Worm (Caenorhabditis elegans) whole organism, young adult: ENCODE data around the gene col-116.
A peak's percentile ranks its signal among the peaks of the same experiment; 100 is the strongest.
"Not testable (repeated sequence)": the region's sequence is repeated elsewhere in the genome, so short reads cannot be mapped to it uniquely, and the experiment has no call there.

Experiments
- F37B4.10 ChIP-seq: fragments of 200-800 bp; sonication (Bioruptor generic); IDR thresholded peaks from 2 replicates; pipeline ENCODE4 v1.3.6; 2022; ENCODE audit warnings: missing genetic modification characterization, missing compliant biosample characterization
- F57A8.1 ChIP-seq: fragments of 200-800 bp; sonication (Bioruptor generic); optimal IDR thresholded peaks from 2 replicates; lab custom pipeline; 2018; ENCODE audit warnings: mild to moderate bottlenecking, missing genetic modification characterization, moderate library complexity, missing compliant biosample characterization
- F57C9.4 ChIP-seq: sonication (generic microtip); optimal IDR thresholded peaks from 2 replicates; lab custom pipeline; 2017; ENCODE audit warnings: mild to moderate bottlenecking, missing genetic modification characterization, missing compliant biosample characterization
- K11D2.4 ChIP-seq: fragments of 200-800 bp; sonication (Bioruptor generic); IDR thresholded peaks from 2 replicates; pipeline ENCODE4 v1.3.6; 2022; ENCODE audit warnings: missing genetic modification reagents, missing genetic modification characterization, missing compliant biosample characterization
- Y53F4B.3 ChIP-seq: fragments of 200-800 bp; sonication (Bioruptor generic); IDR thresholded peaks from 2 replicates; pipeline ENCODE4 v1.3.6; 2022; ENCODE audit warnings: missing genetic modification reagents, missing genetic modification characterization, missing compliant biosample characterization
- Y56A3A.18 ChIP-seq: fragments of 200-800 bp; sonication (Bioruptor generic); IDR thresholded peaks from 2 replicates; pipeline ENCODE4 v1.3.6; 2022; ENCODE audit warnings: missing genetic modification reagents, missing genetic modification characterization, missing compliant biosample characterization
- Y67H2A.10 ChIP-seq: fragments of 200-800 bp; sonication (Bioruptor generic); conservative IDR thresholded peaks from 2 replicates; pipeline ENCODE4 v1.3.6; 2022; ENCODE audit warnings: missing genetic modification reagents, missing genetic modification characterization, missing compliant biosample characterization
- akir-1 ChIP-seq: fragments of 200-800 bp; sonication (Bioruptor generic); optimal IDR thresholded peaks from 2 replicates; lab custom pipeline; 2018; ENCODE audit warnings: mild to moderate bottlenecking, missing genetic modification characterization, moderate library complexity, missing compliant biosample characterization
- aptf-3 ChIP-seq: fragments of 200-800 bp; sonication (Bioruptor generic); IDR thresholded peaks from 2 replicates; pipeline ENCODE4 v1.3.6; 2022; ENCODE audit warnings: missing genetic modification characterization, missing compliant biosample characterization
- bed-1 ChIP-seq: fragments of 200-800 bp; sonication (Bioruptor generic); IDR thresholded peaks from 2 replicates; pipeline ENCODE4 v1.3.6; 2022; ENCODE audit warnings: missing genetic modification reagents, missing genetic modification characterization, missing compliant biosample characterization
- bed-2 ChIP-seq: fragments of 200-800 bp; sonication (Bioruptor generic); IDR thresholded peaks from 2 replicates; pipeline ENCODE4 v1.3.6; 2022; ENCODE audit warnings: missing genetic modification reagents, missing genetic modification characterization, missing compliant biosample characterization
- ccch-3 ChIP-seq: fragments of 200-800 bp; sonication (Bioruptor generic); optimal IDR thresholded peaks from 2 replicates; lab custom pipeline; 2018; ENCODE audit warnings: mild to moderate bottlenecking, missing genetic modification characterization, missing compliant biosample characterization
- ceh-40 ChIP-seq: fragments of 200-800 bp; sonication (Bioruptor generic); IDR thresholded peaks from 2 replicates; pipeline ENCODE4 v1.3.6; 2022; ENCODE audit warnings: missing genetic modification characterization, missing compliant biosample characterization
- die-1 ChIP-seq: sonication (generic microtip); optimal IDR thresholded peaks from 2 replicates; lab custom pipeline; 2016; ENCODE audit warnings: missing genotype, mild to moderate bottlenecking, missing genetic modification characterization, missing compliant biosample characterization
- dpff-1 ChIP-seq: sonication (generic microtip); optimal IDR thresholded peaks from 2 replicates; lab custom pipeline; 2017; ENCODE audit warnings: mild to moderate bottlenecking, missing genetic modification characterization, missing compliant biosample characterization
- him-1 ChIP-seq: sonication (generic microtip); optimal IDR thresholded peaks from 2 replicates; lab custom pipeline; 2016; ENCODE audit warnings: missing genotype, missing genetic modification reagents, missing genetic modification characterization, missing compliant biosample characterization
- hlh-26 ChIP-seq: fragments of 200-800 bp; sonication (Bioruptor generic); conservative IDR thresholded peaks from 2 replicates; pipeline ENCODE4 v1.3.6; 2022; ENCODE audit warnings: missing genetic modification reagents, missing genetic modification characterization, missing compliant biosample characterization
- hmg-1.2 ChIP-seq: fragments of 200-800 bp; sonication (Bioruptor generic); IDR thresholded peaks from 2 replicates; pipeline ENCODE4 v1.3.6; 2022; ENCODE audit warnings: missing genetic modification reagents, missing genetic modification characterization, missing compliant biosample characterization
- lin-26 ChIP-seq: fragments of 200-800 bp; sonication (Bioruptor generic); IDR thresholded peaks from 2 replicates; pipeline ENCODE4 v1.3.6; 2022; ENCODE audit warnings: missing genetic modification reagents, missing genetic modification characterization, missing compliant biosample characterization
- lir-1 ChIP-seq: fragments of 200-800 bp; sonication (Bioruptor generic); conservative IDR thresholded peaks from 2 replicates; pipeline ENCODE4 v1.3.6; 2022; ENCODE audit warnings: missing genetic modification reagents, missing genetic modification characterization, missing compliant biosample characterization
- mxl-1 ChIP-seq: sonication (generic microtip); optimal IDR thresholded peaks from 2 replicates; lab custom pipeline; 2016; ENCODE audit warnings: missing genetic modification characterization, missing compliant biosample characterization
- nhr-90 ChIP-seq: sonication (generic microtip); optimal IDR thresholded peaks from 2 replicates; lab custom pipeline; 2016; ENCODE audit warnings: missing genotype, mild to moderate bottlenecking, missing genetic modification characterization, missing compliant biosample characterization
- sdz-38 ChIP-seq: sonication (generic microtip); optimal IDR thresholded peaks from 2 replicates; lab custom pipeline; 2016; ENCODE audit warnings: missing genotype, missing genetic modification characterization, missing compliant biosample characterization
- snpc-1.3 ChIP-seq: sonication (generic microtip); optimal IDR thresholded peaks from 2 replicates; lab custom pipeline; 2017; ENCODE audit warnings: missing genetic modification characterization, mild to moderate bottlenecking, missing compliant biosample characterization, antibody characterized with exemption, moderate library complexity, missing genotype, missing genetic modification reagents; ENCODE audit not compliant: insufficient read depth
- snpc-4 ChIP-seq, 5 experiments: fragments of 150-350 bp in 1 of 5; sonication (generic microtip) in 4 of 5; optimal IDR thresholded peaks; 2 replicates each; lab custom pipeline; 2014 to 2018; ENCODE audit warnings: missing genetic modification characterization in 5 of 5, missing biosample characterization in 3 of 5, antibody characterized with exemption in 2 of 5, mild to moderate bottlenecking in 2 of 5, missing compliant biosample characterization in 2 of 5, missing genotype in 2 of 5, moderate library complexity in 2 of 5, missing genetic modification reagents in 1 of 5
- tlf-1 ChIP-seq: fragments of 200-800 bp; sonication (Bioruptor generic); optimal IDR thresholded peaks from 2 replicates; lab custom pipeline; 2018; ENCODE audit warnings: mild to moderate bottlenecking, missing genetic modification characterization, missing compliant biosample characterization
- zfh-2 ChIP-seq: fragments of 200-800 bp; sonication (Bioruptor generic); conservative IDR thresholded peaks from 2 replicates; pipeline ENCODE4 v1.3.6; 2022; ENCODE audit warnings: missing genetic modification reagents, missing genetic modification characterization, missing compliant biosample characterization
- zim-3 ChIP-seq: sonication (generic microtip); optimal IDR thresholded peaks from 2 replicates; lab custom pipeline; 2017; ENCODE audit warnings: mild to moderate bottlenecking, missing genetic modification characterization, moderate library complexity, missing compliant biosample characterization

col-116 gene

ce11 chrIV:8352036-8352435 is 3.7 kb upstream of the col-116 start, which contains the start of gene F17E9.16:
Gene F17E9.16 (plus strand): TSS chrIV:8352336.
- not testable (repeated sequence) for TF ChIP-seq sdz-38 (tag; lab: Kevin White, UChicago); him-1; nhr-90 (tag; lab: Kevin White, UChicago)
- TF ChIP-seq, all 124 proteins: peak for 0; not testable (repeated sequence) for 124

DNA sequence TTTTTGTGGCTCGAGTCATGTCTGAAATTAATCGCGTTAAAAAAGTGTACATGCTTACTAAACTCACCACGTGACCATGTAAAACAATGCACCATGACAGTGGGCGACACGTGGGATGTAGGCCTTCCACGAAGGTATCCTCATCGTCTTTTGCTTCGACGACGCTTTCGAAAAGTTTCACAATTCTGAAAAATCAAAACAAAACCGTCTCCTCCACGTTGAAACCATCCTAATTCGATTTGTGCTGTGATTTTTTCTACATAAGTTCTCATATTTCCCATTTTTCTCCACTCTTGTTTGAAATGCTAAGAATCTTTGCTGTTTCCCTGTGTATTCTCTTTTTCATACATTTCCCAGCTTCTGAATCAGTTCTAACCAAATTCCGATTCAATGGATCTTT is 1.1 kb upstream of the col-116 start, which contains the start of gene F17E9.3:
F17E9.3 (plus strand) TSS at position 301 of the 400 bp plus-strand sequence.
- TF ChIP-seq tlf-1 (GFP tag; lab: Kevin White, UChicago) (no peak), ceh-40 (GFP tag; lab: Robert Waterston, UW) (no peak), F57A8.1 (GFP tag; lab: Kevin White, UChicago) (no peak), Y67H2A.10 (GFP tag; lab: Robert Waterston, UW) (no peak), K11D2.4 (no peak), lir-1 (no peak), mxl-1 (tag; lab: Kevin White, UChicago) (no peak), aptf-3 (GFP tag; lab: Robert Waterston, UW) (no peak)

DNA sequence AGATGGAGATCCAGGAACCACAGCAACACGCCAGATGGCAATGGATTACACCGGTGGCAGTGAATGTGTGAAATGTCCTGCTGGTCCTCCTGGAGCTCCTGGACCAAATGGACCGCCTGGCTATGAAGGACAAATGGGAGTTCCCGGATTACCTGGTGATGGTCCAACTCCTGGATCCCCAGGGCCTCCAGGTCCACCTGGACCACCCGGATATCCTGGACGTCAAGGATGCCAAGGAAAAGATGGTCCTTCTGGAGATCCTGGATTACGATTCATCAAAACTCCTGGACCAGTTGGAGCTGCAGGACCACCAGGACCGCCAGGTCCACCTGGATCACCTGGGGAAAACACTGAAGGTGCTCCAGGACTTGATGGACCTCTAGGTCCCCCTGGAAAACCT is 1.6 kb downstream of the col-116 start:
- TF ChIP-seq zim-3 (tag; lab: Kevin White, UChicago) (no peak), ccch-3 (GFP tag; lab: Kevin White, UChicago) (no peak), zfh-2 (GFP tag; lab: Robert Waterston, UW) (peak; percentile 84)
- TF ChIP-seq, all 124 proteins: peak for 1

DNA sequence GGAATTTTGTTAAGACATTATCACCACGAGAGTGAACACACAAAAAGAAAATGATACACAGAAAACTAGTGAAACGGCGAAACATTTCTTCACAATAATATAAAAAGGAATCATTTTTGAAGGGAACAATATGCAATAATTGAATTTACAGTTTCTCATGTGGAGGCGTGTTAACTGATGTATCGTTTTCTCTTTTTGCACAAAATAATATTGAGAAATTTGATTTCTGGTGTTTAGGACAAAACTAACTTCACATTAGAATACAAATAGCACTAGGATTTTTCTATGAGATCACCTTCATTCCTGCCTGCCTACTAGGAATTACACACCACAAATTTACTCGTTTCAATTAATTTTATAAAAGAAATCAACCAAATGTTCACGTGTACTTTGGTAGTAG is 2.8 kb downstream of the col-116 start, which contains the start of gene D2096.13:
D2096.13 (minus strand) TSS at position 101 of the 400 bp plus-strand sequence.
- no peak for TF ChIP-seq lin-26 (GFP tag; lab: Robert Waterston, UW)
- no peak for TF ChIP-seq F57C9.4 (tag; lab: Kevin White, UChicago)
- TF ChIP-seq dpff-1 (tag; lab: Kevin White, UChicago) = no peak
- TF ChIP-seq akir-1 (GFP tag; lab: Kevin White, UChicago) = no peak
- no peak for TF ChIP-seq tlf-1 (GFP tag; lab: Kevin White, UChicago)
- no peak for TF ChIP-seq die-1 (tag; lab: Kevin White, UChicago)
- no peak for TF ChIP-seq him-1
- TF ChIP-seq snpc-4 (GFP tag; optimal IDR thresholded peaks at IDR 0.05; lab: Kevin White, UChicago) = no peak
- TF ChIP-seq snpc-4 (tag; optimal IDR thresholded peaks at IDR 0.05; lab: Kevin White, UChicago) = no peak
- TF ChIP-seq F37B4.10 (GFP tag; lab: Robert Waterston, UW) = no peak
- TF ChIP-seq bed-2 (GFP tag; lab: Robert Waterston, UW) = no peak
- TF ChIP-seq F57A8.1 (GFP tag; lab: Kevin White, UChicago) = no peak
- no peak for TF ChIP-seq hlh-26

DNA sequence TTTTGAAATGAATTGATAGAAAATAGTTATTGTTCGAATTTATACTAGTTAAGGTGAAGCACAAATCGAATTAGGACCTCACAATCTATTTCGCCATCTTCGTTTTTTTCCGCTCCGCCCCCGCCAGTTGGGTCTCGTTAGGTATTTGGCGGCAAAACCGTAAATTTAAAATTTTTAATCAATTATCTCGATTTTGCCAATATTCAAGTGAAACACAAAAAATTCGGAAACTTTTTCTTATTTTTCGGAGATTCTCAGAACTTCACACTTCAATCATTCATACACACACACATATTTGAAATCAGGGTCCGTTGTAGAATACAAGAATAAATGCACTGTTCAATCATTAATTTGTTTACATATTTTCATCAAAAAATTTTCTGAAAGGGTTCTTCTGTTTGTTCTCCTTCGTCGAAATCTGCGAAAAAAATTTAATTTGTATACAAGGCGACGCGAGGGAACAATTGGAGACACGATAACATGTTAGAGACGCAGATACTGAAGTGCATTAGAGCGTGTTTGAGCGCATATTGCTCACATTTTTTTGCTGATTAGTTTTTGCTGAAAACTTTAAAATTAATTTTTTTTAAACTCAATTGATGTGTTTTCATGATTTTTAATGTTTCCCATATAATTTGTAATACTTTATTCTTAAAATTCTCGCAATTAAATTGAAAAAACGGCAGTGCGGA is 4.2 kb downstream of the col-116 start, which contains the start of gene D2096.5:
D2096.5 (minus strand) TSS at position 51 of the 692 bp plus-strand sequence.
- TF ChIP-seq bed-1 (GFP tag; lab: Robert Waterston, UW) = no peak
- TF ChIP-seq snpc-1.3 (tag; lab: Kevin White, UChicago) = peak; percentile 30
- TF ChIP-seq Y53F4B.3 = no peak
- no peak for TF ChIP-seq Y56A3A.18
- TF ChIP-seq hmg-1.2 (GFP tag; lab: Robert Waterston, UW) = peak; percentile 93
